Fruit fly (Drosophila melanogaster) whole organism, embryonic: Measurements from ENCODE around the gene Fife.
A peak's percentile ranks its signal among the peaks of the same experiment; 100 is the strongest.

Experiments
- ATbp ChIP-seq: fragments of 200-800 bp; sonication (Bioruptor generic); optimal IDR thresholded peaks from 2 replicates; lab custom pipeline; 2017; ENCODE audit warnings: missing biosample characterization, mild to moderate bottlenecking, missing genetic modification characterization, missing genetic modification reagents
- Asciz ChIP-seq: fragments of 200-800 bp; sonication (Bioruptor generic); optimal IDR thresholded peaks from 2 replicates; lab custom pipeline; 2017; ENCODE audit warnings: missing biosample characterization, mild to moderate bottlenecking, missing genetic modification characterization, missing genetic modification reagents
- CG10543 ChIP-seq: fragments of 200-800 bp; sonication (Bioruptor generic); optimal IDR thresholded peaks from 3 replicates; lab custom pipeline; 2017; ENCODE audit warnings: missing biosample characterization, mild to moderate bottlenecking, missing genetic modification characterization, moderate library complexity
- CG11247 ChIP-seq: fragments of 200-800 bp; sonication (Bioruptor generic); IDR thresholded peaks from 2 replicates; pipeline ENCODE4 v1.3.6; 2022; ENCODE audit warnings: missing biosample characterization, missing genetic modification characterization
- CG11398 ChIP-seq: fragments of 200-800 bp; sonication (Bioruptor generic); optimal IDR thresholded peaks from 2 replicates; lab custom pipeline; 2016; ENCODE audit warnings: missing biosample characterization, missing genetic modification characterization
- CG12942 ChIP-seq: fragments of 200-800 bp; sonication (Bioruptor generic); optimal IDR thresholded peaks from 3 replicates; lab custom pipeline; 2016; ENCODE audit warnings: missing biosample characterization, missing genetic modification characterization
- CG13123 ChIP-seq: fragments of 200-800 bp; sonication (Bioruptor generic); optimal IDR thresholded peaks from 2 replicates; lab custom pipeline; 2016; ENCODE audit warnings: missing biosample characterization, missing genetic modification characterization
- CG15269 ChIP-seq: fragments of 200-800 bp; sonication (Bioruptor generic); optimal IDR thresholded peaks from 2 replicates; lab custom pipeline; 2018; ENCODE audit warnings: missing biosample characterization, mild to moderate bottlenecking, missing genetic modification characterization, moderate library complexity
- CG1647 ChIP-seq: fragments of 200-800 bp; sonication (Bioruptor generic); optimal IDR thresholded peaks from 3 replicates; lab custom pipeline; 2016; ENCODE audit warnings: missing biosample characterization, missing genetic modification characterization
- CG18262 ChIP-seq: fragments of 200-800 bp; optimal IDR thresholded peaks from 3 replicates; lab custom pipeline; 2019; ENCODE audit warnings: missing biosample characterization, mild to moderate bottlenecking, missing genetic modification characterization, moderate library complexity
- CG2129 ChIP-seq: fragments of 200-800 bp; sonication (Bioruptor generic); IDR thresholded peaks from 2 replicates; pipeline ENCODE4 v1.3.6; 2022; ENCODE audit warnings: missing biosample characterization, missing genetic modification characterization; ENCODE audit not compliant: partially characterized antibody
- CG30403 ChIP-seq: fragments of 200-800 bp; sonication (Bioruptor generic); optimal IDR thresholded peaks from 3 replicates; lab custom pipeline; 2016; ENCODE audit warnings: missing biosample characterization, missing genetic modification characterization
- CG32532 ChIP-seq: fragments of 200-800 bp; sonication (Bioruptor generic); IDR thresholded peaks from 2 replicates; pipeline ENCODE4 v1.3.6; 2022; ENCODE audit warnings: missing biosample characterization, missing genetic modification characterization
- CG4328 ChIP-seq: fragments of 200-800 bp; sonication (Bioruptor generic); optimal IDR thresholded peaks from 3 replicates; lab custom pipeline; 2017; ENCODE audit warnings: missing biosample characterization, missing genetic modification reagents, missing genetic modification characterization
- CG43689 ChIP-seq: fragments of 200-800 bp; sonication (Bioruptor generic); IDR thresholded peaks from 2 replicates; pipeline ENCODE4 v1.3.6; 2022; ENCODE audit warnings: missing biosample characterization, missing genetic modification characterization
- CG5245 ChIP-seq: fragments of 200-800 bp; sonication (Bioruptor generic); optimal IDR thresholded peaks from 3 replicates; lab custom pipeline; 2016; ENCODE audit warnings: missing biosample characterization, missing genetic modification characterization
- CG8478 ChIP-seq: fragments of >200 bp; optimal IDR thresholded peaks from 2 replicates; lab custom pipeline; 2018
- CG8944 ChIP-seq: fragments of 200-800 bp; sonication (Bioruptor generic); optimal IDR thresholded peaks from 3 replicates; lab custom pipeline; 2016; ENCODE audit warnings: missing biosample characterization, missing genetic modification characterization
- CG9727 ChIP-seq: fragments of 200-800 bp; sonication (Bioruptor generic); optimal IDR thresholded peaks from 3 replicates; lab custom pipeline; 2017; ENCODE audit warnings: missing biosample characterization, mild to moderate bottlenecking, missing genetic modification characterization
- CrebB ChIP-seq: fragments of 200-800 bp; sonication (Bioruptor generic); optimal IDR thresholded peaks from 3 replicates; lab custom pipeline; 2018; ENCODE audit warnings: missing biosample characterization, mild to moderate bottlenecking, missing genetic modification characterization
- D19B ChIP-seq: fragments of 200-800 bp; sonication (Bioruptor generic); optimal IDR thresholded peaks from 2 replicates; lab custom pipeline; 2017; ENCODE audit warnings: missing biosample characterization, mild to moderate bottlenecking, missing genetic modification characterization
- Gsc ChIP-seq: fragments of 200-800 bp; sonication (Bioruptor generic); IDR thresholded peaks from 2 replicates; pipeline ENCODE4 v1.3.6; 2022; ENCODE audit warnings: missing biosample characterization, missing genetic modification characterization
- HmgZ ChIP-seq: fragments of 200-800 bp; sonication (Bioruptor generic); optimal IDR thresholded peaks from 2 replicates; lab custom pipeline; 2018; ENCODE audit warnings: missing biosample characterization, mild to moderate bottlenecking, missing genetic modification characterization
- Hmr ChIP-seq: fragments of 200-800 bp; sonication (Bioruptor generic); optimal IDR thresholded peaks from 3 replicates; lab custom pipeline; 2017; ENCODE audit warnings: mild to moderate bottlenecking, missing biosample characterization, missing genetic modification reagents, missing genetic modification characterization
- Lhr ChIP-seq: fragments of 200-800 bp; sonication (Bioruptor generic); optimal IDR thresholded peaks from 3 replicates; lab custom pipeline; 2017; ENCODE audit warnings: mild to moderate bottlenecking, missing biosample characterization, missing genetic modification reagents, missing genetic modification characterization
- Max ChIP-seq: fragments of 200-800 bp; sonication (Bioruptor generic); optimal IDR thresholded peaks from 2 replicates; lab custom pipeline; 2016; ENCODE audit warnings: missing biosample characterization, mild to moderate bottlenecking, missing genetic modification characterization
- Mes4 ChIP-seq: fragments of 200-800 bp; sonication (Bioruptor generic); optimal IDR thresholded peaks from 2 replicates; lab custom pipeline; 2016; ENCODE audit warnings: missing biosample characterization, missing genetic modification characterization
- Nf-YB ChIP-seq: fragments of 200-800 bp; sonication (Bioruptor generic); optimal IDR thresholded peaks from 3 replicates; lab custom pipeline; 2019; ENCODE audit warnings: missing biosample characterization, mild to moderate bottlenecking, missing genetic modification characterization, moderate library complexity
- Sox100B ChIP-seq: fragments of 200-800 bp; sonication (Bioruptor generic); optimal IDR thresholded peaks from 3 replicates; lab custom pipeline; 2018; ENCODE audit warnings: missing biosample characterization, mild to moderate bottlenecking, missing genetic modification characterization
- Taf1 ChIP-seq: fragments of 200-800 bp; sonication (Bioruptor generic); IDR thresholded peaks from 2 replicates; pipeline ENCODE4 v1.3.6; 2022; ENCODE audit warnings: missing biosample characterization, missing genetic modification characterization
- Xbp1 ChIP-seq: fragments of 200-800 bp; sonication (Bioruptor generic); optimal IDR thresholded peaks from 3 replicates; lab custom pipeline; 2016; ENCODE audit warnings: missing biosample characterization, mild to moderate bottlenecking, missing genetic modification characterization
- Xrp1 ChIP-seq: fragments of 200-800 bp; sonication (Bioruptor generic); IDR thresholded peaks from 2 replicates; pipeline ENCODE4 v1.3.6; 2022; ENCODE audit warnings: missing biosample characterization, missing genetic modification characterization
- ara ChIP-seq: fragments of 200-800 bp; sonication (Bioruptor generic); IDR thresholded peaks from 2 replicates; pipeline ENCODE4 v1.3.6; 2022; ENCODE audit warnings: missing biosample characterization, missing genetic modification characterization
- bab2 ChIP-seq: fragments of 200-800 bp; sonication (Bioruptor generic); optimal IDR thresholded peaks from 2 replicates; lab custom pipeline; 2016; ENCODE audit warnings: missing biosample characterization, missing genetic modification characterization
- bbx ChIP-seq: fragments of 200-800 bp; sonication (Bioruptor generic); IDR thresholded peaks from 2 replicates; pipeline ENCODE4 v1.3.6; 2022; ENCODE audit warnings: missing biosample characterization, missing genetic modification characterization; ENCODE audit not compliant: partially characterized antibody
- cato ChIP-seq: fragments of 200-800 bp; sonication (Bioruptor generic); optimal IDR thresholded peaks from 2 replicates; lab custom pipeline; 2016; ENCODE audit warnings: missing biosample characterization, missing genetic modification characterization, borderline replicate concordance
- caup ChIP-seq: fragments of 200-800 bp; sonication (Bioruptor generic); optimal IDR thresholded peaks from 3 replicates; lab custom pipeline; 2017; ENCODE audit warnings: missing biosample characterization, mild to moderate bottlenecking, missing genetic modification characterization, moderate library complexity; ENCODE audit not compliant: severe bottlenecking
- danr ChIP-seq: fragments of 200-800 bp; sonication (Bioruptor generic); IDR thresholded peaks from 2 replicates; pipeline ENCODE4 v1.3.6; 2022; ENCODE audit warnings: missing biosample characterization, missing genetic modification characterization
- esg ChIP-seq: fragments of 200-800 bp; sonication (Bioruptor generic); conservative IDR thresholded peaks from 2 replicates; pipeline ENCODE4 v1.3.6; 2022; ENCODE audit warnings: missing biosample characterization, missing genetic modification characterization
- gro ChIP-seq: fragments of 200-800 bp; sonication (Bioruptor generic); optimal IDR thresholded peaks from 2 replicates; lab custom pipeline; 2016; ENCODE audit warnings: missing biosample characterization, missing genetic modification characterization
- her ChIP-seq: fragments of 200-800 bp; sonication (Bioruptor generic); optimal IDR thresholded peaks from 2 replicates; lab custom pipeline; 2016; ENCODE audit warnings: missing biosample characterization, missing genetic modification characterization
- kay ChIP-seq: fragments of 200-800 bp; sonication (Bioruptor generic); optimal IDR thresholded peaks from 2 replicates; lab custom pipeline; 2016; ENCODE audit warnings: missing biosample characterization, missing genetic modification characterization
- onecut ChIP-seq: fragments of 200-800 bp; sonication (Bioruptor generic); IDR thresholded peaks from 2 replicates; pipeline ENCODE4 v1.3.6; 2022; ENCODE audit warnings: missing biosample characterization, missing genetic modification characterization
- pros ChIP-seq: fragments of 200-800 bp; sonication (Bioruptor generic); optimal IDR thresholded peaks from 3 replicates; lab custom pipeline; 2019; ENCODE audit warnings: missing biosample characterization, mild to moderate bottlenecking, missing genetic modification characterization, moderate library complexity
- salm ChIP-seq: fragments of 200-800 bp; sonication (Bioruptor generic); optimal IDR thresholded peaks from 2 replicates; lab custom pipeline; 2018; ENCODE audit warnings: missing biosample characterization, mild to moderate bottlenecking, missing genetic modification characterization
- shn ChIP-seq: fragments of 200-800 bp; sonication (Bioruptor generic); optimal IDR thresholded peaks from 3 replicates; lab custom pipeline; 2016; ENCODE audit warnings: missing biosample characterization, missing genetic modification characterization
- stwl ChIP-seq: fragments of 200-800 bp; sonication (Bioruptor generic); optimal IDR thresholded peaks from 3 replicates; lab custom pipeline; 2018; ENCODE audit warnings: missing biosample characterization, mild to moderate bottlenecking, missing genetic modification characterization, moderate library complexity
- trem ChIP-seq: fragments of 200-800 bp; optimal IDR thresholded peaks from 3 replicates; lab custom pipeline; 2019; ENCODE audit warnings: missing biosample characterization, mild to moderate bottlenecking, missing genetic modification characterization, moderate library complexity
- wek ChIP-seq: fragments of 200-800 bp; sonication (Bioruptor generic); optimal IDR thresholded peaks from 3 replicates; lab custom pipeline; 2018; ENCODE audit warnings: missing biosample characterization, mild to moderate bottlenecking, missing genetic modification characterization, moderate library complexity
- wor ChIP-seq: fragments of 200-800 bp; sonication (Bioruptor generic); IDR thresholded peaks from 2 replicates; pipeline ENCODE4 v1.3.6; 2022; ENCODE audit warnings: missing biosample characterization, missing genetic modification characterization
- zen ChIP-seq: fragments of 200-800 bp; sonication (Bioruptor generic); optimal IDR thresholded peaks from 3 replicates; lab custom pipeline; 2018; ENCODE audit warnings: missing biosample characterization, mild to moderate bottlenecking, missing genetic modification characterization, moderate library complexity

The Fife gene

dm6 chr3L:2631406-2631805, 80.1 kb downstream of the Fife start, which contains the start of the genes CG42245 and MEP-1 (continued):
- TF ChIP-seq pros (no peak), kay (GFP tag; lab: Kevin White, UChicago) (peak; percentile 42), Gsc (no peak), ara (no peak), cato (GFP tag; lab: Kevin White, UChicago) (peak; percentile 23), CG4328 (GFP tag; lab: Kevin White, UChicago) (no peak), CG12942 (GFP tag; lab: Kevin White, UChicago) (peak; percentile 57), D19B (GFP tag; lab: Kevin White, UChicago) (no peak), zen (no peak), onecut (GFP tag; lab: Robert Waterston, UW) (no peak), caup (peak; percentile 51), Nf-YB (GFP tag; lab: Kevin White, UChicago) (no peak), CG5245 (peak; percentile 26), bab2 (GFP tag; lab: Kevin White, UChicago) (peak; percentile 48), Asciz (peak; percentile 14), CG32532 (GFP tag; lab: Robert Waterston, UW) (peak; percentile 23; the same call in 1 of the 2 replicates), her (GFP tag; lab: Kevin White, UChicago) (peak; percentile 16), Hmr (GFP tag; lab: Kevin White, UChicago) (peak; percentile 31), gro (GFP tag; lab: Kevin White, UChicago) (peak; percentile 48), CG15269 (peak; percentile 38), CG8944 (GFP tag; lab: Kevin White, UChicago) (peak; percentile 23), CG8478 (no peak), CG11398 (GFP tag; lab: Kevin White, UChicago) (peak; percentile 37), CG2129 (GFP tag; lab: Robert Waterston, UW) (no peak), HmgZ (tag; lab: Kevin White, UChicago) (peak; percentile 58), Xrp1 (peak; percentile 41; the same call in 1 of the 2 replicates), Taf1 (no peak), ATbp (GFP tag; lab: Kevin White, UChicago) (peak; percentile 19), CG13123 (GFP tag; lab: Kevin White, UChicago) (peak; percentile 2), Max (GFP tag; lab: Kevin White, UChicago) (peak; percentile 69), CG10543 (peak; percentile 45), salm (tag; lab: Kevin White, UChicago) (no peak), stwl (peak; percentile 95), trem (tag; lab: Kevin White, UChicago) (peak; percentile 93), Sox100B (GFP tag; lab: Kevin White, UChicago) (peak; percentile 30), shn (peak; percentile 25), CrebB (tag; lab: Kevin White, UChicago) (no peak), bbx (GFP tag; lab: Robert Waterston, UW) (peak; percentile 73), esg (GFP tag; lab: Robert Waterston, UW) (no peak), Mes4 (GFP tag; lab: Kevin White, UChicago) (peak; percentile 49), CG11247 (GFP tag; lab: Robert Waterston, UW) (no peak), CG43689 (GFP tag; lab: Robert Waterston, UW) (no peak), CG1647 (GFP tag; lab: Kevin White, UChicago) (no peak), CG30403 (GFP tag; lab: Kevin White, UChicago) (peak; percentile 57), CG18262 (tag; lab: Kevin White, UChicago) (peak; percentile 44), wor (GFP tag; lab: Robert Waterston, UW) (no peak), Xbp1 (GFP tag; lab: Kevin White, UChicago) (peak; percentile 57), Lhr (peak; percentile 38), CG9727 (GFP tag; lab: Kevin White, UChicago) (peak; percentile 42), wek (no peak), danr (no peak)
